Worm (Caenorhabditis elegans) whole organism, midembryonic: Measurements from ENCODE around the gene spe-27.

Experiments used
- T22C8.4 ChIP-seq: fragments of 200-800 bp; sonication (Bioruptor generic); IDR thresholded peaks from 2 replicates; pipeline ENCODE4 v1.3.6; 2022; ENCODE audit warnings: missing genetic modification characterization, missing compliant biosample characterization
- cog-1 ChIP-seq: sonication (generic microtip); optimal IDR thresholded peaks from 2 replicates; lab custom pipeline; 2016; ENCODE audit warnings: missing genetic modification characterization, missing compliant biosample characterization
- flt-1 ChIP-seq: fragments of 200-800 bp; sonication (Bioruptor generic); IDR thresholded peaks from 2 replicates; pipeline ENCODE4 v1.3.6; 2022; ENCODE audit warnings: missing genetic modification characterization, missing compliant biosample characterization
- klf-2 ChIP-seq: fragments of 200-800 bp; sonication (Bioruptor generic); conservative IDR thresholded peaks from 2 replicates; pipeline ENCODE4 v1.3.6; 2022; ENCODE audit warnings: missing genetic modification reagents, missing genetic modification characterization, missing compliant biosample characterization
- ref-1 ChIP-seq: fragments of 200-800 bp; sonication (Bioruptor generic); conservative IDR thresholded peaks from 2 replicates; pipeline ENCODE4 v1.3.6; 2022; ENCODE audit warnings: missing genetic modification reagents, missing genetic modification characterization, missing compliant biosample characterization
- ztf-23 ChIP-seq: fragments of 200-800 bp; sonication (Bioruptor generic); IDR thresholded peaks from 2 replicates; pipeline ENCODE4 v1.3.6; 2022; ENCODE audit warnings: missing genetic modification reagents, missing genetic modification characterization, missing compliant biosample characterization
- ztf-29 ChIP-seq: fragments of 200-800 bp; sonication (Bioruptor generic); IDR thresholded peaks from 2 replicates; pipeline ENCODE4 v1.3.6; 2022; ENCODE audit warnings: missing genetic modification reagents, missing genetic modification characterization, missing compliant biosample characterization

DNA sequence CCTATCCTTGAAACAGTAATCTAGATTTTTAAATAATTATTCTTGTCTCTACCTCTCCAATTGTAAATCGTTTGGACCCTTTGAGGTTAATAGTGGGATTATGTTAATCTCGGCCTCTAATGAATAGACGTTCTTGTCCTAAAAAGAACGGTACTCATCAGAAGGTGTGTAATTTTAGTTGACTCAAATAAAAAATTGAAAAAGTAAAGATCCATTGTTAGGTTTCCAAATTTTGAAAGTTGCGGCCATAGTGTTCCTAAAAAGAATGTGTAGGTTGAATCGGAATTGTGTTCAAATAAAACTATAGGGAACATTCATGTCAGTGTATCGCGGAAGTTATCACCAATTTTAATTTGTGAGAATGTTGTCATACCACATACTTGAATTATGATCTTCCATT lies 10.1 kb downstream of the spe-27 start:
- TF ChIP-seq cog-1 (no peak), ref-1 (GFP tag; lab: Robert Waterston, UW) (no peak), klf-2 (GFP tag; lab: Robert Waterston, UW) (no peak), flt-1 (no peak), ztf-23 (GFP tag; lab: Robert Waterston, UW) (no peak), ztf-29 (GFP tag; lab: Robert Waterston, UW) (no peak), T22C8.4 (no peak)
